Fruit fly (Drosophila melanogaster) whole organism, pupa: ENCODE measurements around the gene cbt.

Experiments
- CG10348 ChIP-seq: fragments of 200-800 bp; sonication (Bioruptor generic); IDR thresholded peaks from 2 replicates; pipeline ENCODE4 v1.3.6; 2022; ENCODE audit warnings: missing biosample characterization, missing genetic modification characterization
- CG12605 ChIP-seq: fragments of 200-800 bp; sonication (Bioruptor generic); IDR thresholded peaks from 2 replicates; pipeline ENCODE4 v1.3.6; 2022; ENCODE audit warnings: missing biosample characterization, missing genetic modification characterization
- CG13204 ChIP-seq: fragments of 200-800 bp; sonication (Bioruptor generic); optimal IDR thresholded peaks from 2 replicates; lab custom pipeline; 2018; ENCODE audit warnings: missing biosample characterization, mild to moderate bottlenecking, missing genetic modification characterization, moderate library complexity
- CG14655 ChIP-seq: fragments of 200-800 bp; sonication (Bioruptor generic); optimal IDR thresholded peaks from 3 replicates; lab custom pipeline; 2017; ENCODE audit warnings: mild to moderate bottlenecking, missing biosample characterization, missing genetic modification reagents, missing genetic modification characterization
- CG15710 ChIP-seq: fragments of 200-800 bp; sonication (Bioruptor generic); optimal IDR thresholded peaks from 2 replicates; lab custom pipeline; 2018; ENCODE audit warnings: missing biosample characterization, mild to moderate bottlenecking, missing genetic modification characterization, moderate library complexity
- CG17806 ChIP-seq: fragments of 200-800 bp; sonication (Bioruptor generic); optimal IDR thresholded peaks from 2 replicates; lab custom pipeline; 2018; ENCODE audit warnings: missing biosample characterization, mild to moderate bottlenecking, missing genetic modification characterization, moderate library complexity
- CG32121 ChIP-seq: fragments of 200-800 bp; sonication (Bioruptor generic); IDR thresholded peaks from 2 replicates; pipeline ENCODE4 v1.3.6; 2022; ENCODE audit warnings: missing biosample characterization, missing genetic modification characterization
- CG34367 ChIP-seq: fragments of 200-800 bp; sonication (Bioruptor generic); optimal IDR thresholded peaks from 2 replicates; lab custom pipeline; 2018; ENCODE audit warnings: missing biosample characterization, mild to moderate bottlenecking, missing genetic modification characterization
- CG4496 ChIP-seq: fragments of 200-800 bp; sonication (Bioruptor generic); IDR thresholded peaks from 3 replicates; pipeline ENCODE4 v1.3.6; 2022; ENCODE audit warnings: missing biosample characterization, missing genetic modification characterization
- CG8159 ChIP-seq: fragments of 200-800 bp; sonication (Bioruptor generic); optimal IDR thresholded peaks from 3 replicates; lab custom pipeline; 2018; ENCODE audit warnings: missing biosample characterization, mild to moderate bottlenecking, missing genetic modification characterization, moderate library complexity
- CG8301 ChIP-seq: fragments of 200-800 bp; sonication (Bioruptor generic); optimal IDR thresholded peaks from 2 replicates; lab custom pipeline; 2018; ENCODE audit warnings: missing biosample characterization, mild to moderate bottlenecking, missing genetic modification characterization
- CG9948 ChIP-seq: fragments of 200-800 bp; sonication (Bioruptor generic); optimal IDR thresholded peaks from 2 replicates; lab custom pipeline; 2018; ENCODE audit warnings: missing biosample characterization, mild to moderate bottlenecking, missing genetic modification characterization, moderate library complexity
- D1 ChIP-seq: fragments of 200-800 bp; sonication (Bioruptor generic); optimal IDR thresholded peaks from 2 replicates; lab custom pipeline; 2018; ENCODE audit warnings: missing biosample characterization, mild to moderate bottlenecking, missing genetic modification characterization, moderate library complexity
- EcR ChIP-seq: fragments of 200-800 bp; sonication (Bioruptor generic); optimal IDR thresholded peaks from 3 replicates; lab custom pipeline; 2019; ENCODE audit warnings: missing biosample characterization, missing genetic modification characterization, mild to moderate bottlenecking, moderate library complexity, missing genetic modification reagents
- Ets98B ChIP-seq: fragments of 200-800 bp; sonication (Bioruptor generic); IDR thresholded peaks from 2 replicates; pipeline ENCODE4 v1.3.6; 2022; ENCODE audit warnings: missing biosample characterization, missing genetic modification characterization
- Pif1A ChIP-seq: fragments of 200-800 bp; sonication (Bioruptor generic); optimal IDR thresholded peaks from 3 replicates; lab custom pipeline; 2016; ENCODE audit warnings: missing biosample characterization, missing genetic modification characterization
- Pif1B ChIP-seq: fragments of 200-800 bp; sonication (Bioruptor generic); optimal IDR thresholded peaks from 3 replicates; lab custom pipeline; 2016; ENCODE audit warnings: missing biosample characterization, missing genetic modification characterization
- Snoo ChIP-seq: fragments of 200-800 bp; sonication (Bioruptor generic); optimal IDR thresholded peaks from 3 replicates; lab custom pipeline; 2017; ENCODE audit warnings: missing biosample characterization, mild to moderate bottlenecking, missing genetic modification characterization, inconsistent platforms
- fd96Ca ChIP-seq: fragments of 200-800 bp; sonication (Bioruptor generic); IDR thresholded peaks from 3 replicates; pipeline ENCODE4 v1.3.6; 2022; ENCODE audit warnings: missing biosample characterization, missing genetic modification characterization
- gl ChIP-seq: fragments of 200-800 bp; sonication (Bioruptor generic); optimal IDR thresholded peaks from 2 replicates; lab custom pipeline; 2018; ENCODE audit warnings: missing biosample characterization, mild to moderate bottlenecking, missing genetic modification characterization
- rn ChIP-seq: fragments of 200-800 bp; sonication (Bioruptor generic); IDR thresholded peaks from 2 replicates; pipeline ENCODE4 v1.3.6; 2022; ENCODE audit warnings: missing biosample characterization, missing genetic modification characterization

Gene cbt

DNA sequence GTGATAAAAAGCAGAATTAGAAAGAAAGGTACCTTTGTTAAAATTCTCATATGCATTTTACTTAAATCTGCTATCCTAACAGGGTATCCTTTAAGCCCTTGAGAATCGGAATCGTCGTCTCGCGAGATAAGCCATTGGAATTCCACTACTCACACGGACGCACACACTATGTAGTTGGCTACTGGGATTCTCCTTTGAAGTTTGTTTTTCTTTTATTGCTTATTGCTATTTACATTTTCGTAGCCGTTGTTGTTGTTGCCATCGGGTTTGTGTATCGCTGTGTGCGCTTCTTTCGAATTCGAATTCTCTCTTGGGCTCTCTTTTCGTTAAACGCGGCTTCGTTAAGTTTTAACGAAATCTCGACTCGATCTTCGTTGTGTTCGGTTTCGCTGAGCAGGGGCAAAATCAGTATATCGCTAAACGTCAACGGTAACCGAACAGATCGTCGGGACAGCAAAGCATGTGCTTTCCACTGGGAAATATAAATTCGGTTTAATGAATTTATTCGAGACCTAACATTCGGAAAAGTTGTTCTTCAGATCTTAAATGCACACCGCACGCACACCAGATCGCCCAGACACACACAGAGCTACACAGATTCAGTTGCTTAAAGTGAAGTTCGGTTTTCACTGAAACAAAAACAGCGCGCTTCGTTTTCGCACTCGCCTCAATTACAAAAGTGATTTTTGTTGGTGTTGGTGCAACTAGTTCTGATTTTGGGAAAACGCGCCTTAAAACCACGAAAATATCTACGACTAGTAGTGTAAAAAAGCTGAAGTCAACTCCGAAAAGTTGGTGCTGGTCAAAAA is 48.5 kb downstream of the cbt start, which contains the start of gene ex:
Gene ex (plus strand): TSS at position 408 of the 809 bp plus-strand sequence.
- TF ChIP-seq CG13204, result peak; percentile 55
- TF ChIP-seq CG4496, result peak; percentile 88
- TF ChIP-seq CG32121 (GFP tag; lab: Robert Waterston, UW), result peak; percentile 41; the same call in 1 of the 2 replicates
- TF ChIP-seq CG8301 (tag; lab: Kevin White, UChicago), result peak; percentile 19
- TF ChIP-seq CG10348 (GFP tag; lab: Robert Waterston, UW), result no peak
- TF ChIP-seq Pif1A, result peak; percentile 62
- TF ChIP-seq CG8159, result peak; percentile 45
- peak; percentile 11 for TF ChIP-seq Snoo (tag; lab: Kevin White, UChicago)
- TF ChIP-seq CG17806, result peak; percentile 37
- peak; percentile 64 for TF ChIP-seq CG9948
- peak; percentile 87 for TF ChIP-seq gl (tag; lab: Kevin White, UChicago)
- no peak for TF ChIP-seq rn (GFP tag; lab: Robert Waterston, UW)
- peak; percentile 69; the same call in 2 of the 3 replicates for TF ChIP-seq fd96Ca
- TF ChIP-seq CG34367, result peak; percentile 46
- TF ChIP-seq EcR (GFP tag; lab: Kevin White, UChicago), result peak; percentile 26
- TF ChIP-seq CG14655, result peak; percentile 23
- peak; percentile 70 for TF ChIP-seq Pif1B (GFP tag; lab: Kevin White, UChicago)
- peak; percentile 64; the same call in 1 of the 2 replicates for TF ChIP-seq Ets98B (GFP tag; lab: Robert Waterston, UW)
- peak; percentile 46 for TF ChIP-seq CG15710 (tag; lab: Kevin White, UChicago)
- TF ChIP-seq CG12605 (GFP tag; lab: Robert Waterston, UW), result peak; percentile 88
- TF ChIP-seq D1 (tag; lab: Kevin White, UChicago), result no peak
- TF ChIP-seq, all 21 proteins: peak for 18

DNA sequence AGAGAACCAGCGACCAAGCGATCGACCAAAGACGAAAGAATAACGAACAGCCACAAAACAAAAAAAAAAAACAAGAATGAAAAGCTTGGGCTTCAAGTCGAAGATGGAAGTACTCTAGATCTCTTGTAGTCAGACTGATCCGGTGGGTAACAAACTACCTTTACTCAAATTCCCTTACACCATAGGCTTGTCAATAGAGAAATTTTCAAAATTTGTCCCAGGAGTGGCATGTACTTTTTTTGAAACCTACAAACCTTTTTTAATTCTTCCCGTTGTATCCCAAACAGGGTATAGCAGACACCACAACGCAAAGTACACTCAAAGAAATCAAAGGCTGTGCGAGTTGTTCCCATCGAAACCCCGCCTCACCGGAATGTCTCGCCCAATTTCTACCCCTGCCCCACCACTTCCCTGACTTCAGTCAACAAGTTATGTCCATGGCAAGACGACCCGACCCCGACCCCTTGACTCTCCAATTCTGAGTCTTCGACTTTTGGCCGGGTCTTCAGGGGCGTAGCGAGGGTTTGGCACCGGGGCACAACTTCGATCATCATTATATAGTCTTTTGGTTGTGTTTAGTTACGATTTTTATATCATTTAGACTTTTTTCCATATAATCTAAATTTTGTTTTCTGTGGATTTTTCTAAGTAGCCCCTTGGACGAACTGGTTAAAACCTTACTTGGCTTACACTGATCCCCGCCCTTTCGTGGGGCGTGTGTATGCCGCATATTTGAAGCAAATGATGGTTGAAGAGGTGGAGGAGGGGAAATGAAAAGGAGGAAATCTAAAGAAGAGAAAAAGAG is 49.6 kb downstream of the cbt start:
- peak; percentile 61 for TF ChIP-seq gl (tag; lab: Kevin White, UChicago)
- TF ChIP-seq CG14655, result peak; percentile 88
- peak; percentile 82 for TF ChIP-seq Pif1B (GFP tag; lab: Kevin White, UChicago)
- TF ChIP-seq CG8301 (tag; lab: Kevin White, UChicago), result peak; percentile 67
- TF ChIP-seq CG4496, result peak; percentile 60
- peak; percentile 81 for TF ChIP-seq CG17806
- TF ChIP-seq D1 (tag; lab: Kevin White, UChicago), result peak; percentile 82
- peak; percentile 41 for TF ChIP-seq EcR (GFP tag; lab: Kevin White, UChicago)
- TF ChIP-seq CG32121 (GFP tag; lab: Robert Waterston, UW), result no peak
- peak; percentile 70 for TF ChIP-seq CG34367
- TF ChIP-seq CG13204, result peak; percentile 43
- peak; percentile 34 for TF ChIP-seq Ets98B (GFP tag; lab: Robert Waterston, UW)
- peak; percentile 82 for TF ChIP-seq CG8159
- peak; percentile 81 for TF ChIP-seq CG15710 (tag; lab: Kevin White, UChicago)
- peak; percentile 83 for TF ChIP-seq CG9948
- no peak; the same call in 1 of the 2 replicates for TF ChIP-seq rn (GFP tag; lab: Robert Waterston, UW)
- TF ChIP-seq Pif1A, result peak; percentile 87
- TF ChIP-seq Snoo (tag; lab: Kevin White, UChicago), result peak; percentile 89
- no peak; the same call in 1 of the 2 replicates for TF ChIP-seq CG10348 (GFP tag; lab: Robert Waterston, UW)
- peak; percentile 62; the same call in 1 of the 2 replicates for TF ChIP-seq CG12605 (GFP tag; lab: Robert Waterston, UW)
- peak; percentile 77 for TF ChIP-seq fd96Ca
- TF ChIP-seq, all 21 proteins: peak for 18

DNA sequence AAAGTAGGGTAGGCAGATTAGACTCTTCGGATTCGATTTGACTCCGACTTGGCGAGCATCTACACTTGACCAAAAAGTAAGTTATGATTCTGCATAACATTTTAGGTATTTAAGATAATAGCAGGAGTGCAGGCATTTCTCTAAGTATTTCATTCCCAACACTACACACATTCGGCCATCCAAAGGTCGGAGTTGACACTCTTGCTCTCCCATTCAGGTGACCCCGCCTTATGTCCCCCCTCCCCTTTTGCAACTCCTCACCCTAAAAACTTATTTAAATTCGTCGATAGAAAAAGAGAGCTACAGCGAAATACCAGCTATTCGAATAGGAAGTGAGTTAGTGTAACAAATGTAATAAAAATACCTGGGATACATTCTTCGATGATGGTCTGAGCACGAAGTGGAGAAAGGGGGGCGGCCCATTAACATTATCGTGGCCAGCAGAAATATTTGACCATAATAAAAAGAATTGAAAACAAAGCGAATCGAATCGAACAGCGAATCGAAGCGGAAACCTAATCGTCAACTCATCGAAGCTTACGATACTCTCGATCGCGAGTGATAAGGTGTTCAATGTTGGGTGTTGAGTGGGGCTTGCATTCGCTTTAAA is 51.0 kb downstream of the cbt start:
- no peak for TF ChIP-seq Pif1B (GFP tag; lab: Kevin White, UChicago)

DNA sequence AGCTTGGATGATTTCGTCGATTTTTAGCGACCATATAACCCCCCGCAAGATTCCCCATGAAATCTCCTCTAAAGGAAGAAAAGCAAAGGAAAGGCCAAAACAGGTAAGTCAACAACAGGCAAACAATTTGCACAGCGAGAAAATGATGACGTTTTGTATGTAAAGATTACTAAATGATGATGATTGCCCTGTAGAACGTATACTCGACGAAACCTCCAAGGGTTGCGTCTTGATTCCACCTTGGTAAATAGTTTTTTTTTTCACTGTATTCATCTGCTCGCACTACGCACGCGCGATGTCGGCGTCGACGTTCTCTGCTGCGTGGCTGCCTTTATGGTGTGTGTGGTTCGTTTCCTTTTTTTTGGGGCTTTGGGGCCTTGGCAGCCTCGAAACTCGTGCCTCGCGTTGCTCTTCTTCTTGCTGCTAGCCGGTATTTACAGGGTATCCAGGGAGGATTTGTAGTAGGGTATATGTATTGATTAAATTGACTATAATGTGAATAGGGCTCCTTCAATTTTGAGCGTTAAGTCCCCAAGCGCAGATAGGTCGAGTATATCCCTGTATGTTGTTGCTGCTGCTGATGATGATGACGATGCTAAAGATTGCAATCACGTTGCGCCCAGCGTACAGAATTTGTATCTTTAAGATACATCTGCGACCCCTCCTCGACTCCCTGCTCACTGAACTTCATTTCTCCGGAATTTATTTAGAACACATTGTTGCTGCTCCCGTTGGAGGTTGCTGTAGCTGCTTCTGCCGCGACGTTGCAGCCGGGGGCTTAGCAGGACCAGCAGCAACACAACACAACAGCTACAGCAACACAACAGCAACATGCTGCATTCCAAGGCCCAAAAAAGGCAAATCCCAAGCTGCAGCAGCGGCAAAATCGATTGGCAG is 51.9 kb downstream of the cbt start:
- TF ChIP-seq CG10348 (GFP tag; lab: Robert Waterston, UW), result peak; percentile 69; the same call in 1 of the 2 replicates
- TF ChIP-seq CG14655, result peak; percentile 93
- peak; percentile 90 for TF ChIP-seq CG17806
- peak; percentile 77 for TF ChIP-seq D1 (tag; lab: Kevin White, UChicago)
- TF ChIP-seq CG9948, result peak; percentile 87
- TF ChIP-seq EcR (GFP tag; lab: Kevin White, UChicago), result peak; percentile 79
- peak; percentile 96 for TF ChIP-seq Ets98B (GFP tag; lab: Robert Waterston, UW)
- TF ChIP-seq CG8301 (tag; lab: Kevin White, UChicago), result peak; percentile 93
- peak; percentile 81 for TF ChIP-seq CG34367
- TF ChIP-seq CG4496, result peak; percentile 96
- TF ChIP-seq CG32121 (GFP tag; lab: Robert Waterston, UW), result peak; percentile 93
- peak; percentile 90 for TF ChIP-seq gl (tag; lab: Kevin White, UChicago)
- peak; percentile 91 for TF ChIP-seq CG12605 (GFP tag; lab: Robert Waterston, UW)
- peak; percentile 93 for TF ChIP-seq CG15710 (tag; lab: Kevin White, UChicago)
- TF ChIP-seq rn (GFP tag; lab: Robert Waterston, UW), result peak; percentile 91
- peak; percentile 98 for TF ChIP-seq fd96Ca
- TF ChIP-seq CG13204, result peak; percentile 88
- peak; percentile 91 for TF ChIP-seq Pif1A
- peak; percentile 90 for TF ChIP-seq CG8159
- peak; percentile 94 for TF ChIP-seq Pif1B (GFP tag; lab: Kevin White, UChicago)
- peak; percentile 89 for TF ChIP-seq Snoo (tag; lab: Kevin White, UChicago)
